Fruit fly (Drosophila melanogaster) whole organism, embryonic: ENCODE measurements around the gene jdp.

ENCODE experiments used
- Bgb ChIP-seq: fragments of 200-800 bp; sonication (Bioruptor generic); IDR thresholded peaks from 2 replicates; pipeline ENCODE4 v1.3.6; 2022; ENCODE audit warnings: missing biosample characterization, missing genetic modification characterization; ENCODE audit not compliant: partially characterized antibody
- CG10431 ChIP-seq: fragments of 200-800 bp; sonication (Bioruptor generic); optimal IDR thresholded peaks from 3 replicates; lab custom pipeline; 2018; ENCODE audit warnings: missing biosample characterization, mild to moderate bottlenecking, missing genetic modification characterization
- CG11504 ChIP-seq: fragments of 200-800 bp; sonication (Bioruptor generic); optimal IDR thresholded peaks from 3 replicates; lab custom pipeline; 2019; ENCODE audit warnings: missing biosample characterization, mild to moderate bottlenecking, missing genetic modification characterization, moderate library complexity
- CG12071 ChIP-seq: fragments of 200-800 bp; sonication (Bioruptor generic); optimal IDR thresholded peaks from 3 replicates; lab custom pipeline; 2018; ENCODE audit warnings: missing biosample characterization, mild to moderate bottlenecking, missing genetic modification characterization
- CG12769 ChIP-seq: fragments of 200-800 bp; sonication (Bioruptor generic); optimal IDR thresholded peaks from 2 replicates; lab custom pipeline; 2019; ENCODE audit warnings: missing biosample characterization, mild to moderate bottlenecking, missing genetic modification characterization, moderate library complexity
- CG16863 ChIP-seq: fragments of 200-800 bp; sonication (Bioruptor generic); optimal IDR thresholded peaks from 3 replicates; lab custom pipeline; 2016; ENCODE audit warnings: missing biosample characterization, missing genetic modification characterization
- CG17568 ChIP-seq: fragments of 200-800 bp; sonication (Bioruptor generic); optimal IDR thresholded peaks from 2 replicates; lab custom pipeline; 2018; ENCODE audit warnings: missing biosample characterization, mild to moderate bottlenecking, missing genetic modification characterization, moderate library complexity
- CG18619 ChIP-seq: fragments of 200-800 bp; sonication (Bioruptor generic); optimal IDR thresholded peaks from 3 replicates; lab custom pipeline; 2017; ENCODE audit warnings: missing biosample characterization, mild to moderate bottlenecking, missing genetic modification characterization
- CG2120 ChIP-seq: fragments of 200-800 bp; sonication (Bioruptor generic); optimal IDR thresholded peaks from 3 replicates; lab custom pipeline; 2016; ENCODE audit warnings: missing biosample characterization, missing genetic modification characterization
- CG2889 ChIP-seq: fragments of 200-800 bp; sonication (Bioruptor generic); IDR thresholded peaks from 3 replicates; pipeline ENCODE4 v1.3.6; 2022; ENCODE audit warnings: missing biosample characterization, missing genetic modification characterization
- CG3163 ChIP-seq: fragments of 200-800 bp; sonication (Bioruptor generic); optimal IDR thresholded peaks from 3 replicates; lab custom pipeline; 2016; ENCODE audit warnings: missing biosample characterization, missing genetic modification characterization
- CG3995 ChIP-seq: fragments of 200-800 bp; sonication (Bioruptor generic); optimal IDR thresholded peaks from 3 replicates; lab custom pipeline; 2016; ENCODE audit warnings: missing biosample characterization, missing genetic modification characterization
- CG4404 ChIP-seq: fragments of 200-800 bp; sonication (Bioruptor generic); IDR thresholded peaks from 2 replicates; pipeline ENCODE4 v1.3.6; 2022; ENCODE audit warnings: missing biosample characterization, missing genetic modification characterization
- CG6272 ChIP-seq: fragments of 200-800 bp; sonication (Bioruptor generic); IDR thresholded peaks from 2 replicates; pipeline ENCODE4 v1.3.6; 2022; ENCODE audit warnings: missing biosample characterization, missing genetic modification characterization
- CG6683 ChIP-seq: fragments of 200-800 bp; sonication (Bioruptor generic); optimal IDR thresholded peaks from 2 replicates; lab custom pipeline; 2017; ENCODE audit warnings: missing biosample characterization, mild to moderate bottlenecking, missing genetic modification characterization, missing genetic modification reagents
- CG7745 ChIP-seq: fragments of 200-800 bp; sonication (Bioruptor generic); optimal IDR thresholded peaks from 2 replicates; lab custom pipeline; 2018; ENCODE audit warnings: missing biosample characterization, mild to moderate bottlenecking, missing genetic modification characterization, moderate library complexity
- CG8290 ChIP-seq, 3 experiments: fragments of 200-800 bp; sonication (Bioruptor generic); optimal IDR thresholded peaks; 2 replicates each; lab custom pipeline; 2016 to 2019; ENCODE audit warnings: missing biosample characterization in 3 of 3, missing genetic modification characterization in 3 of 3, mild to moderate bottlenecking in 2 of 3, moderate library complexity in 1 of 3
- CG9797 ChIP-seq: fragments of 200-800 bp; sonication (Bioruptor generic); optimal IDR thresholded peaks from 3 replicates; lab custom pipeline; 2018; ENCODE audit warnings: missing biosample characterization, mild to moderate bottlenecking, missing genetic modification characterization
- Doc3 ChIP-seq: fragments of 200-800 bp; sonication (Bioruptor generic); IDR thresholded peaks from 3 replicates; pipeline ENCODE4 v1.3.6; 2022; ENCODE audit warnings: missing biosample characterization, missing genetic modification characterization; ENCODE audit not compliant: partially characterized antibody
- Ets65A ChIP-seq: fragments of 200-800 bp; sonication (Bioruptor generic); peaks from one replicate; lab custom pipeline; 2016; ENCODE audit warnings: missing biosample characterization, missing genetic modification characterization
- HLH4C ChIP-seq: fragments of 200-800 bp; sonication (Bioruptor generic); IDR thresholded peaks from 3 replicates; pipeline ENCODE4 v1.3.6; 2022; ENCODE audit warnings: missing biosample characterization, missing genetic modification characterization; ENCODE audit not compliant: partially characterized antibody
- HLH54F ChIP-seq: fragments of 200-800 bp; sonication (Bioruptor generic); optimal IDR thresholded peaks from 3 replicates; lab custom pipeline; 2016; ENCODE audit warnings: missing biosample characterization, missing genetic modification characterization
- Hsf ChIP-seq: fragments of 200-800 bp; sonication (Bioruptor generic); optimal IDR thresholded peaks from 3 replicates; lab custom pipeline; 2016; ENCODE audit warnings: missing biosample characterization, missing genetic modification characterization
- Kr ChIP-seq: fragments of 200-800 bp; sonication (Bioruptor generic); optimal IDR thresholded peaks from 2 replicates; lab custom pipeline; 2017; ENCODE audit warnings: missing biosample characterization, mild to moderate bottlenecking, missing genetic modification characterization
- Meics ChIP-seq: fragments of 200-800 bp; sonication (Bioruptor generic); optimal IDR thresholded peaks from 2 replicates; lab custom pipeline; 2017; ENCODE audit warnings: missing biosample characterization, mild to moderate bottlenecking, missing genetic modification characterization
- Poxn ChIP-seq: fragments of 200-800 bp; sonication (Bioruptor generic); IDR thresholded peaks from 2 replicates; pipeline ENCODE4 v1.3.6; 2022; ENCODE audit warnings: missing biosample characterization, missing genetic modification characterization
- Sin3A ChIP-seq: fragments of >200 bp; optimal IDR thresholded peaks from 2 replicates; lab custom pipeline; 2018
- Sox102F ChIP-seq: fragments of 200-800 bp; sonication (Bioruptor generic); optimal IDR thresholded peaks from 2 replicates; lab custom pipeline; 2018; ENCODE audit warnings: missing biosample characterization, mild to moderate bottlenecking, missing genetic modification characterization, moderate library complexity
- Sry-δ ChIP-seq: fragments of 200-800 bp; sonication (Bioruptor generic); optimal IDR thresholded peaks from 2 replicates; lab custom pipeline; 2016; ENCODE audit warnings: missing biosample characterization, missing genetic modification characterization
- aop ChIP-seq: fragments of 200-800 bp; sonication (Bioruptor generic); IDR thresholded peaks from 2 replicates; pipeline ENCODE4 v1.3.6; 2022; ENCODE audit warnings: missing biosample characterization, missing genetic modification characterization
- ap ChIP-seq: fragments of 200-800 bp; sonication (Bioruptor generic); IDR thresholded peaks from 2 replicates; pipeline ENCODE4 v1.3.6; 2022; ENCODE audit warnings: missing biosample characterization, missing genetic modification characterization
- cg ChIP-seq: fragments of 200-800 bp; sonication (Bioruptor generic); optimal IDR thresholded peaks from 3 replicates; lab custom pipeline; 2019; ENCODE audit warnings: missing biosample characterization, mild to moderate bottlenecking, missing genetic modification characterization, moderate library complexity
- ci ChIP-seq: fragments of 200-800 bp; sonication (Bioruptor generic); IDR thresholded peaks from 3 replicates; pipeline ENCODE4 v1.3.6; 2022; ENCODE audit warnings: missing biosample characterization, missing genetic modification characterization
- dpn ChIP-seq, 2 experiments: fragments of 200-800 bp; sonication (Bioruptor generic); optimal IDR thresholded peaks; 3 replicates each; lab custom pipeline; 2016; ENCODE audit warnings: missing biosample characterization in 2 of 2, missing genetic modification characterization in 2 of 2
- ewg ChIP-seq: fragments of 200-800 bp; sonication (Bioruptor generic); optimal IDR thresholded peaks from 3 replicates; lab custom pipeline; 2017; ENCODE audit warnings: mild to moderate bottlenecking, missing biosample characterization, missing genetic modification reagents, missing genetic modification characterization
- exex ChIP-seq: fragments of 200-800 bp; sonication (Bioruptor generic); optimal IDR thresholded peaks from 4 replicates; lab custom pipeline; 2018; ENCODE audit warnings: missing biosample characterization, mild to moderate bottlenecking, missing genetic modification characterization, moderate library complexity
- gt ChIP-seq: fragments of 200-800 bp; sonication (Bioruptor generic); IDR thresholded peaks from 2 replicates; pipeline ENCODE4 v1.3.6; 2022; ENCODE audit warnings: missing biosample characterization, missing genetic modification characterization
- her ChIP-seq: fragments of 200-800 bp; sonication (Bioruptor generic); optimal IDR thresholded peaks from 2 replicates; lab custom pipeline; 2016; ENCODE audit warnings: missing biosample characterization, missing genetic modification characterization
- knrl ChIP-seq: fragments of 200-800 bp; sonication (Bioruptor generic); IDR thresholded peaks from 3 replicates; pipeline ENCODE4 v1.3.6; 2022; ENCODE audit warnings: missing biosample characterization, missing genetic modification characterization; ENCODE audit not compliant: partially characterized antibody
- mirr ChIP-seq: fragments of 200-800 bp; sonication (Bioruptor generic); optimal IDR thresholded peaks from 3 replicates; lab custom pipeline; 2018; ENCODE audit warnings: missing biosample characterization, mild to moderate bottlenecking, missing genetic modification characterization
- pan ChIP-seq, 4 experiments: fragments of >200 bp in 3 of 4; fragments of 200-800 bp in 1 of 4; sonication (Bioruptor generic) in 1 of 4; optimal IDR thresholded peaks in 3 of 4; IDR thresholded peaks in 1 of 4; 2 replicates each; pipeline versions ENCODE4 v1.3.6 to Lab custom; 2017 to 2022; ENCODE audit warnings: missing biosample characterization in 2 of 4, missing genetic modification characterization in 2 of 4, mixed read lengths in 1 of 4
- pros ChIP-seq: fragments of 200-800 bp; sonication (Bioruptor generic); optimal IDR thresholded peaks from 3 replicates; lab custom pipeline; 2019; ENCODE audit warnings: missing biosample characterization, mild to moderate bottlenecking, missing genetic modification characterization, moderate library complexity
- sens-2 ChIP-seq: fragments of 200-800 bp; sonication (Bioruptor generic); IDR thresholded peaks from 2 replicates; pipeline ENCODE4 v1.3.6; 2022; ENCODE audit warnings: missing biosample characterization, missing genetic modification characterization
- sqz ChIP-seq: fragments of 200-800 bp; sonication (Bioruptor generic); optimal IDR thresholded peaks from 3 replicates; lab custom pipeline; 2018; ENCODE audit warnings: missing biosample characterization, mild to moderate bottlenecking, missing genetic modification characterization
- tio ChIP-seq: fragments of 200-800 bp; sonication (Bioruptor generic); optimal IDR thresholded peaks from 2 replicates; lab custom pipeline; 2017; ENCODE audit warnings: missing biosample characterization, missing genetic modification characterization, inconsistent platforms
- unc-4 ChIP-seq: fragments of 200-800 bp; sonication (Bioruptor generic); IDR thresholded peaks from 2 replicates; pipeline ENCODE4 v1.3.6; 2022; ENCODE audit warnings: missing biosample characterization, missing genetic modification characterization; ENCODE audit not compliant: partially characterized antibody
- wdn ChIP-seq: fragments of 200-800 bp; sonication (Bioruptor generic); IDR thresholded peaks from 2 replicates; pipeline ENCODE4 v1.3.6; 2022; ENCODE audit warnings: missing biosample characterization, missing genetic modification characterization
- yki ChIP-seq: fragments of >200 bp; optimal IDR thresholded peaks from 3 replicates; lab custom pipeline; 2018
- zen2 ChIP-seq: fragments of 200-800 bp; sonication (Bioruptor generic); IDR thresholded peaks from 3 replicates; pipeline ENCODE4 v1.3.6; 2022; ENCODE audit warnings: missing biosample characterization, missing genetic modification characterization; ENCODE audit not compliant: partially characterized antibody
- zfh1 ChIP-seq: fragments of 200-800 bp; sonication (Bioruptor generic); IDR thresholded peaks from 3 replicates; pipeline ENCODE4 v1.3.6; 2022; ENCODE audit warnings: missing biosample characterization, missing genetic modification characterization

jdp gene

dm6 chr3R:30562733-30563259 lies 36.0 kb upstream of the jdp start:
- TF ChIP-seq Sry-δ (GFP tag; lab: Kevin White, UChicago) (peak; percentile 22), CG3163 (GFP tag; lab: Kevin White, UChicago) (no peak), Poxn (GFP tag; lab: Robert Waterston, UW) (no peak), CG2120 (GFP tag; lab: Kevin White, UChicago) (no peak), CG11504 (peak; percentile 25), Sin3A (lab: Kevin White, UChicago) (peak; percentile 38), Kr (no peak), gt (GFP tag; lab: Robert Waterston, UW) (no peak), ci (GFP tag; lab: Robert Waterston, UW) (no peak), zen2 (GFP tag; lab: Robert Waterston, UW) (no peak), CG3995 (no peak), pros (GFP tag; lab: Kevin White, UChicago) (no peak), Sox102F (no peak), CG10431 (GFP tag; lab: Kevin White, UChicago) (no peak), mirr (GFP tag; lab: Kevin White, UChicago) (no peak), Doc3 (GFP tag; lab: Robert Waterston, UW) (no peak), CG7745 (tag; lab: Kevin White, UChicago) (no peak), CG12769 (no peak), CG18619 (GFP tag; lab: Kevin White, UChicago) (no peak), CG8290 (GFP tag; optimal IDR thresholded peaks at IDR 0.05; lab: Kevin White, UChicago) (no peak), CG8290 (tag; optimal IDR thresholded peaks at IDR 0.05; lab: Kevin White, UChicago) (peak in 1 of 2 experiments; percentile 44), sqz (GFP tag; lab: Kevin White, UChicago) (no peak), sens-2 (GFP tag; lab: Robert Waterston, UW) (no peak), zfh1 (GFP tag; lab: Robert Waterston, UW) (no peak), cg (GFP tag; lab: Kevin White, UChicago) (no peak), Ets65A (no peak), CG6683 (GFP tag; lab: Kevin White, UChicago) (no peak), knrl (GFP tag; lab: Robert Waterston, UW) (no peak), pan (optimal IDR thresholded peaks at IDR 0.05; lab: Kevin White, UChicago) (no peak), pan (GFP tag; optimal IDR thresholded peaks at IDR 0.05 in 1 of 2, IDR thresholded peaks at IDR 0.05 in 1 of 2) (no peak), dpn (GFP tag; optimal IDR thresholded peaks at IDR 0.05; lab: Kevin White, UChicago) (no peak), CG9797 (GFP tag; lab: Kevin White, UChicago) (peak; percentile 89), unc-4 (GFP tag; lab: Robert Waterston, UW) (no peak), CG2889 (GFP tag; lab: Robert Waterston, UW) (no peak), aop (GFP tag; lab: Robert Waterston, UW) (no peak), tio (GFP tag; lab: Kevin White, UChicago) (no peak), wdn (GFP tag; lab: Robert Waterston, UW) (no peak), ap (GFP tag; lab: Robert Waterston, UW) (no peak), Bgb (GFP tag; lab: Robert Waterston, UW) (peak; percentile 36; the same call in 1 of the 2 replicates), ewg (GFP tag; lab: Kevin White, UChicago) (peak; percentile 28), exex (tag; lab: Kevin White, UChicago) (no peak), HLH54F (GFP tag; lab: Kevin White, UChicago) (no peak), her (GFP tag; lab: Kevin White, UChicago) (peak; percentile 17), CG6272 (GFP tag; lab: Robert Waterston, UW) (no peak), Meics (no peak), Hsf (no peak), CG4404 (GFP tag; lab: Robert Waterston, UW) (no peak), HLH4C (GFP tag; lab: Robert Waterston, UW) (no peak), CG16863 (no peak), CG17568 (GFP tag; lab: Kevin White, UChicago) (no peak), yki (lab: Kevin White, UChicago) (no peak), CG12071 (no peak)
